Fruit fly (Drosophila melanogaster): Measurements from ENCODE around the gene ERR.

Gene ERR

dm6 chr3L:8158715-8159380, 27.6 kb downstream of the ERR start, which contains the start of gene CG42445 (continued):
- peak; percentile 96 for TF ChIP-seq CG18011 (GFP tag; optimal IDR thresholded peaks at IDR 0.05)
- no peak for TF ChIP-seq CG3281 (GFP tag; optimal IDR thresholded peaks at IDR 0.05)
- TF ChIP-seq tx (GFP tag; optimal IDR thresholded peaks at IDR 0.05), result no peak
- no peak for TF ChIP-seq CG8359 (GFP tag; optimal IDR thresholded peaks at IDR 0.05; ENCODE audit: borderline replicate concordance)
- TF ChIP-seq nom (GFP tag; optimal IDR thresholded peaks at IDR 0.05), result no peak
- TF ChIP-seq CG13287 (GFP tag; IDR thresholded peaks at IDR 0.05; ENCODE audit: partially characterized antibody), result 0 out of 2 replicates have a peak, but pooled peaks have one; percentile 14
- TF ChIP-seq CG32767 (GFP tag; IDR thresholded peaks at IDR 0.05), result no peak
- TF ChIP-seq mam (GFP tag; optimal IDR thresholded peaks at IDR 0.05), result no peak
- no peak for TF ChIP-seq CG6813 (GFP tag; optimal IDR thresholded peaks at IDR 0.05)
- no peak for TF ChIP-seq scrt (GFP tag; optimal IDR thresholded peaks at IDR 0.05)
- TF ChIP-seq fd3F (GFP tag; optimal IDR thresholded peaks at IDR 0.05), result no peak
- TF ChIP-seq crc (GFP tag; optimal IDR thresholded peaks at IDR 0.05), result no peak
- no peak for TF ChIP-seq gsb (GFP tag; IDR thresholded peaks at IDR 0.05)
- peak; percentile 10 for TF ChIP-seq pzg (GFP tag; optimal IDR thresholded peaks at IDR 0.05)
- TF ChIP-seq cg (GFP tag; optimal IDR thresholded peaks at IDR 0.05), result no peak
- TF ChIP-seq lbe (GFP tag; optimal IDR thresholded peaks at IDR 0.05), result peak; percentile 53

DNA sequence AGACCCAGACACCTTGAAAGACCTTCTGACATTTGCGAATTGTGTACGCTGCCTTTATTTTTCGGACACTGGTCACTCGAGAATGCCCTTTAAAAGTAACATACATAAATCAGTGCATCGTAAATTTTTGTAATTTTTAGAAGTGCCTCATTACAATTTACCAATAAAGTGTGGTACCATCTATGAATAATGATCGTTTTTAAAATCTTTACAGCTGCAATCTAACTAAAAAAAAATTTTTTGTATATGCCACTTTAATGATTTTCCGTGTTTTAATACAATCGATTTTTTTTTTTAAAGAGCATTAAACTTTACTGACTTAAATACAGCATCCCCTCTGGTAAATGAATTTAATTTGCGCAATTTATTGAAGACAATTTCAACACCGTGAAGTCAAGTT, 29.4 kb downstream of the ERR start:
- TF ChIP-seq Opbp (GFP tag; IDR thresholded peaks at IDR 0.05; ENCODE audit: partially characterized antibody), result no peak
- no peak for TF ChIP-seq Taf1 (GFP tag; IDR thresholded peaks at IDR 0.05)
- TF ChIP-seq CG10543 (GFP tag; optimal IDR thresholded peaks at IDR 0.05), result no peak
- no peak for TF ChIP-seq btn (GFP tag; optimal IDR thresholded peaks at IDR 0.05)
- no peak for TF ChIP-seq h (optimal IDR thresholded peaks at IDR 0.05)
- TF ChIP-seq jumu (GFP tag; optimal IDR thresholded peaks at IDR 0.05), result no peak
- TF ChIP-seq Sry-δ (GFP tag; optimal IDR thresholded peaks at IDR 0.05), result no peak
- no peak for TF ChIP-seq caup (GFP tag; optimal IDR thresholded peaks at IDR 0.05; ENCODE audit: severe bottlenecking)
- no peak for TF ChIP-seq fru (optimal IDR thresholded peaks at IDR 0.05)

- TF ChIP-seq sens (GFP tag), result peak; percentile 57
- TF ChIP-seq CG11504 (tag; optimal IDR thresholded peaks at IDR 0.05), result peak; percentile 12
- peak; percentile 41; the same call in 1 of the 2 replicates for TF ChIP-seq Drgx (GFP tag; IDR thresholded peaks at IDR 0.05)
- TF ChIP-seq dimm (GFP tag; IDR thresholded peaks at IDR 0.05), result no peak
- TF ChIP-seq wek (GFP tag; optimal IDR thresholded peaks at IDR 0.05), result no peak
- TF ChIP-seq Dbx (GFP tag; IDR thresholded peaks at IDR 0.05), result no peak
- peak; percentile 48; the same call in 1 of the 2 replicates for TF ChIP-seq CG14441 (GFP tag; IDR thresholded peaks at IDR 0.05)
- no peak for TF ChIP-seq HHEX (GFP tag; optimal IDR thresholded peaks at IDR 0.05)
- TF ChIP-seq dmrt99B (tag; optimal IDR thresholded peaks at IDR 0.05), result peak; percentile 29
- TF ChIP-seq Hr51 (GFP tag; optimal IDR thresholded peaks at IDR 0.05), result peak in 1 of 2 experiments; percentile 22
- TF ChIP-seq CG18476 (GFP tag; optimal IDR thresholded peaks at IDR 0.05), result no peak
These were observed 30.3 kb downstream of the ERR start for dm6 chr3L:8156199-8156598.

DNA sequence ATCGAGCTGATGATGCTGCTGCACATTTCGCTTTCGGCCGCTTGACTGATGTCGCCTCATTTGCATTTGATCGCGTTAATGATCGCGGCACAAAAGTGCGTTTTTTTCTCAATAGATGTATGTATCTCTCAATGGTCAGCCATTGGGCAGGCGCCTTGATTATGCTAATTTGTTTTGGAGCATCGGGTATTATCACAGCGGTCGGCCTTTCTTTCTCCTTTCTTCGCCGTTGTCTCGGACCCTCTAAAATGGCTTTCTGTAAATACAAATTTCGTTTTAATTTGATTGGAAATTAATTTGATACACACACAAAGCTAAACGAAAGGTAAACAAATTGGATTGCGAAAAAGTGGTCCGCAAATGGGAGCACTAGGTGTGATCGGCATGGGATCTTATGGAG, 31.1 kb downstream of the ERR start:
- TF ChIP-seq gsb-n (tag; optimal IDR thresholded peaks at IDR 0.05) (peak; percentile 7), zfh1 (GFP tag; IDR thresholded peaks at IDR 0.05) (no peak), Hmx (GFP tag; optimal IDR thresholded peaks at IDR 0.05) (no peak), hth (optimal IDR thresholded peaks at IDR 0.05) (no peak), unc-4 (GFP tag; IDR thresholded peaks at IDR 0.05; ENCODE audit: partially characterized antibody) (no peak), CG10366 (GFP tag; IDR thresholded peaks at IDR 0.05) (no peak), oc (tag; optimal IDR thresholded peaks at IDR 0.05) (peak; percentile 79), h (optimal IDR thresholded peaks at IDR 0.05) (no peak), CG9797 (GFP tag; optimal IDR thresholded peaks at IDR 0.05) (no peak), CG7839 (tag; optimal IDR thresholded peaks at IDR 0.05) (no peak), gfzf (GFP tag; optimal IDR thresholded peaks at IDR 0.05) (no peak), Awh (GFP tag; IDR thresholded peaks at IDR 0.05) (0 out of 2 replicates have a peak, but pooled peaks have one; percentile 5), CG9932 (GFP tag; IDR thresholded peaks at IDR 0.05) (no peak)

Data from whole organism, embryonic.